Fruit fly (Drosophila melanogaster): ENCODE results near the gene CG13625.
A peak's percentile ranks its signal among the peaks of the same experiment; 100 is the strongest.

The CG13625 gene

DNA sequence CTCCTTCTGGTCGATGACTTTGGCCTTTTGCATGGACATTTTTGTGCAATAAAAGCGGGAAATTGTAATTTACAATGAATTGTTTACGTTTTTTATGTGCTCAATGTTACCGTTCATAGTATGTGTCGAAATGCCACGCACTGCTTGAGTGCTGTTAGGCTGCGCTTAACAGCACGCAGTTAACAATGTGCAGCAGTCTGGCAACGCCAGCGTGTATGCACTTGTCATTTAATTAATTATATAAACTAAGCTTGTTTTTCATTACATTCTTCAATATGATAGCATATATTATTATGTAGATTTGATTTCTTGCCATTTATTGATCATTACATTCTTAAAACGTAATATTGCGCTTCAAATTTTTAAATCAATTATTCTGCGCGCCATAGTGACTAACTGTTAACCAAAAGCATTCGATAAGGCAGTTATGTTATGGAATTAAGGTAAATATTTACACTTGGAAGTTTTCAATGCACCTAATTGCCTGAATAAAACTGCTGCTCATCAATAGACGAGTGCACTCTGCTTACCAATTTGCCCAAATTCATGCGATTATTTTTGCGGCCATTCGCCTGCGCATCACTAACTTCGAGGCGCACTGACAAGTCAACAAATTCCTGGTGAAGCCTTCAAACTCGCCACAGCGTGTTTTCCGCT lies at the start of gene CG13625, which contains the start of gene mld:
Gene CG13625, minus strand, starts transcription at position 119 of the 657 bp plus-strand sequence.
Gene mld, plus strand, starts transcription at position 612 of the 657 bp plus-strand sequence.
- TF ChIP-seq CG17801 (GFP tag; optimal IDR thresholded peaks at IDR 0.05; ENCODE audit: partially characterized antibody) = no peak

DNA sequence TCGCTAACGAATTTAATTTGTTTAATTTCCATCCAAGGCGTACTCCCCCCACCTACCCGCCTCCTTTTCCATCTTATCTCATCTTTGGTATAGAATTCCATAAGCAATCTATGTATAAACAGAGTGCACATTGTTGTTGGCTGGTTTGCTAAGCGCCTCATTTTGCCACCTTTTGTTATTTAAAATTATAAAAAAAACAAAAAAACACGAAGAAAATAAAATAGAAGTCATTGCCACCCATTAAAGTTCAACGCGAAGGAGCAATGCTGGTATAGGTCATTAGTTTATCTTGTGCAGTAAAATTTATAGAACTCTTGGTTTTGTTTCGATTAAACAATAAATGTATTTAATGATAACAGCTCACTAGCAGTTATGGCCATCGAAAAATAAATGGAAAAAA lies 49.4 kb upstream of the CG13625 start:
- no peak for TF ChIP-seq CG17801 (GFP tag; optimal IDR thresholded peaks at IDR 0.05; ENCODE audit: partially characterized antibody)

DNA sequence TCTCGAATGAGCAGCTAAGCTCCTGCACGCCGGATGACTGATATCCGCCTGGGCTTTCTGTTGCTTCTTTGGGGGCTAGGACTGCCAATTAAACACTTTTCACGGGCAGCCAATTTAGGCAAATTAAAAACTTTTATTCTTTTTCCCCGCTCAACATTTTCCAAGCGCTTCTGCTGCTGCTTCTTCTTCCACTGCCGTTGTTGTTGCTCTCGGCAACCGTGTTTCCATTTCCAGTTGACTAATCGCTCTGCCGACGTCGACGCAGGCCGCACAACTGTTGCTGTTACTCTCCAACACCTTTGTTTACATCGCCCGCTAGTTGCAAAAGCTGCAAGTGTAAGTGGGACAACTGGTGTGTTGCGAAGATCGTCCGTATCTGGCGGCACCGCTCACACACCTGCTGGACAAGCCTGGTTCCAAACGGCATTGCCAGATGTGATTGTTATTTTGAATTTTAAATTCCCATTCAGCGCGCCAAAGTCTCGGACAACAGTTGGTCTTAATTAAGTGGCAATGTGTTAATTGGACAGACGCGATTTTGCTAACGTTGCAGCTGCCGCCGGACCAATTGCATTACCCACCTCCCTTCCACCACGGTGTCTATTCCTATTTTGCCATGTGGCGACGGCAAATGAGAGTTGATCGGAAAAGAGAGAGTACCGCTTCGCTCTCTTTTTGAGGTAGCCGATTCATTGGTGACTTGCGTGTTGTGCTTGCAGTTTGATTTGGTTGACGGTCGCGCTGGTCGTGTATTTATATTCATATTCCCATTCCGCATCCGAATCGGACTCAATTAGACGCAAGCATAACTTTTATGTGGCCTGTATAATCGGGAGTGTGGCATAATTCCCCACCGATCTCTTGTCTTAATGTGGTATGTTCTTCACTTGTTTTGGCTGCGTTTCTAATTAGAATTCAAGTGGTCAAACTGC lies 45.2 kb upstream of the CG13625 start, which contains the start of gene Wsck:
Gene Wsck, minus strand, starts transcription at position 199 of the 932 bp plus-strand sequence.
- TF ChIP-seq CG17801 (GFP tag; optimal IDR thresholded peaks at IDR 0.05; ENCODE audit: partially characterized antibody) = peak; percentile 41

DNA sequence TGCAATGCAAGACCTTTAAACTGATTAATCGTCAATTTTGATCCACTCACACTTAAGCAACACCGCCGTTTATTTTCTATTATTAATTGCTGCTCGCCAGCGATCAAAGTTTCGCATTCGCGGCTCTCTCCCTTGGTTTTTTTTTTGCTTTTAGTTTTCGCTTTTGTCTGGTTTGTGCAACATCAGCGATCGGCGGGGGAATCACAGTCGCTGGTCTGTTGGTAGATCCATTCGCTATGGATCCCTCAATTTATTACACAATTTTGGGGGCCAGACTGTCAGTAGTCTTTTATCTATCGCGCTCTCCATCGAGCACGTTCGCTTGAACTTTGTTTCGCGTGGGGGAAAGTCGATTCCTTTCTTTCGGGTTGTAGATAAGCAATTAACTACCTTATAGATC lies 41.7 kb upstream of the CG13625 start:
- TF ChIP-seq CG17801 (GFP tag; optimal IDR thresholded peaks at IDR 0.05; ENCODE audit: partially characterized antibody) = no peak

DNA sequence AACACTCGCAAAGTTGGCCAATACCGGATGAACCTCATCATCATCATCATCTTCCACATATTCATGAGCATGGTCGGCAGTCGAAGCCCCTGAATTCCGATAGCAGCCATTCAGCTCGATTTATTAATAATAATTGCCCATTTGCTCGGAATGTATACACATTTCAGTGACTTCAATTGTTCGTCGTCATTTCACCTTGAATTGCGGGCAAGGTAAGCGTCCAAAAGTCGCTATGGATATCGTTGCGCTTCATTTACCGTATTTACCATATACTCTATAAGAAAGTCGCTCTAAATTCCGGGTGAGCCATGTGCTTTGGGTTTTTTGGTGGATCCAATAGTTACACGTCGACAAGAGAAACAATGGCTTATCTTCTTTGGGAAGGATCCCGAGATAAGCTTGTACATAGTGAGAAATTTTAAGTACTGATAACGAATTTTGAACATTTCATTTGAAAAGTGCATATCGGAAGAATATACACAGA lies 41.1 kb upstream of the CG13625 start:
- TF ChIP-seq CG17801 (GFP tag; optimal IDR thresholded peaks at IDR 0.05; ENCODE audit: partially characterized antibody) = no peak

DNA sequence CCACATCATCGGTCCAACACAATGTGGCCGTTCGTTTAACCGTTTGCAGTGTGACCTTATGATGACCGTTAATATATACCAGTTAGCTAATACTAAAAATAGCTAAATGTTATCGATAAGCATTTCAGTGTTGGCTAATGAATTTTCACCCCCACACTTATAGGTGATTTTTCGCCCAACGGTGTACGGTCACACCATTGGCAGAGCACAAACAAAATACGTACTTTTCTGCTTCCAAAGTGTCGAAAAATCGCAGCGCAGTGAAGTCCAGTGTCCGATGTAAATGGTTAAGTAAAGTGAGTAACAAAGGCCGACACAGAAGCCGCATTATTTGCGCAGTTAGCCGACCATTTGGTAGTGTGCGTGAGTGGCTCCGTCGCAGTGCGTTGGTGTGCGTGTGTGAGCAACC lies 40.6 kb upstream of the CG13625 start, which contains the start of the genes Syx18 and atl:
Gene Syx18, minus strand, starts transcription at position 46 of the 409 bp plus-strand sequence.
Gene atl, plus strand, starts transcription at position 155 of the 409 bp plus-strand sequence.
- peak; percentile 54 for TF ChIP-seq CG17801 (GFP tag; optimal IDR thresholded peaks at IDR 0.05; ENCODE audit: partially characterized antibody)

DNA sequence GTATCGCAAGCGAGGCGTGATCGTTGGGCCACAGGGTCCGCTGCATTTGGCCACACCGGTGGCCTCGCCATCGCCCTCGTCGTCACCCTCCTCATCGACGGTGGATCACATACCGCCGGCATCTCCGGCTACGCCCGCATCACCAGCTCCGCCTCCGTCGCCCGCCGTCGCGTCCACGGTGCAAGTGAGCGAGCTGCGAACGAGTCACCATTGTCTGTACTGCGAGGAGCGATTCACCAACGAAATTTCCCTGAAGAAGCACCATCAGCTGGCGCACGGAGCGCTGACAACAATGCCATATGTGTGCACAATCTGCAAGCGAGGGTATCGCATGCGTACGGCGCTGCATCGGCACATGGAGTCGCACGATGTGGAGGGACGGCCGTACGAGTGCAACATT lies 35.6 kb upstream of the CG13625 start:
- no peak for TF ChIP-seq CG17801 (GFP tag; optimal IDR thresholded peaks at IDR 0.05; ENCODE audit: partially characterized antibody)

DNA sequence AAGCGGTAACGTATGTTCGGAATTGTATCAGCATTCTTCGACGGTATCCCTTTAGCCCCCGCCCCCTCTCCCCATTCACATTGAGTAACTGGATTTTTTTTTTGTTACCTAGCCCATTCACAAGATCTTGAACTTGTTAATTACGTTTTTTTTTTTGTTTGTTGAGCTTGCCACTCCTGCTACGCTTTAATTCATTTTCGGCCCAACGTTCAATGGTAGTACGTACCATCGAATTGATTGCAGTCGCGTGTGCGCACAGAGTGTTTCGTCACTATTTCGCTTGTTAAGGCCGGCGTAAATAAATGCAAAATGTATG lies 29.7 kb upstream of the CG13625 start:
- no peak for TF ChIP-seq CG17801 (GFP tag; optimal IDR thresholded peaks at IDR 0.05; ENCODE audit: partially characterized antibody)

DNA sequence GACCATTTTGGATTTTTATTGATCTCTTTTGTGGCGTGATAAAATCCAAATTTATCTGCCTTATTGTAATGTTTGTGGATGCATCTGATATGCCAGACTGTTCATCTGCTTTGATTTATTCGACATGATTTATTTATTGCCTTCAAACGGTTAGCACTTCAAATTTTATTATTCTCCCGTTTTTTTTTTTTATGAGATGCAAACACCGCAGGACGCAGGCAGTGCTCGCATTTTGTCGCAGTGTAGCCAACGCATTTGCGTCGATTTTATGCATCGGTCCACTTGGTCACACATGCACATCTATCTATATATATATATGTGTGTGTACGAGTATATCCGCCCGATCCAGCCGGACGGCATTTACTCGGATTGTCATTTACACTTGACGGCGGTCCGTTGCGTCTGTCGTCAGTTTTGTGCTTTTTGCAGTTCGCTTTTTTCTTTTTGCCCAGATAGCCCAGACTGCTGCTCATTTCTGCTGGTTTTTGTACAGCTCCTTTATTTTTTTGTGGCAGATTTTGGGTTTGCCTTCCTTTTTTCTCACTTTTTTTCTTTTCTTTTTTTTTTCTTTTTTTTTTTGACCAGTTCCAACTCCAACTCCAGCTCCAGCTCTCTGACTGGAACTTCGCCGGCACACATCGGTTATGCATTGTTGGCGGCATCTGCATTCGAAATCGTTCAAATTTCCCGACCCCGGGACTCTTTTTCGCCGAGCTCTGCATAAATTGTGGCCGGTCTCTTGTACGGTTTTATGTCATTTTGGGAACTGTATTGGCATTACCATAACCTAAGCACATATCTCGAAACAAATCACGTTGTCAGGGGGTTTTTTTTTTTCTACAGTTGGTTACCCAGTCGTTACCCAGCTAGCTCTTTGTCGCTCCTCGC lies 29.1 kb upstream of the CG13625 start:
- TF ChIP-seq CG17801 (GFP tag; optimal IDR thresholded peaks at IDR 0.05; ENCODE audit: partially characterized antibody) = no peak

DNA sequence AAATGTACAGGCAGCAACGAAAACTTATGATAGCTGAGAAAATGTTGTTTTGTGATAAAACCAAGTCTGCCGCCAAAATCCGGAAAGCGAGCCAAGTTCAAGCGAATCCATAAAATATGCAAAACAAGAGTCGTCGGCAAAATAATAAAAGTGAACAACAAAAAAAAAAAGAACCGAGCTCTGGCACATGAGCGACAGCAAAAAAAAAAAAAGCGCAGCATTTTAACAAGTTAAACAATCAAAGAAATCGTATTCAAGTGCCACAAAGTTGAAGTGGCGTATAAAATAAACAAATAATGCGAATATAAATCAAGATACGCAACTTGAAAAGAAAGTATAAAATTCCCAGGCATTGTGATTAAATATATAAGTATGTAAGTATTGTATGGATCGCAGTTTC lies 23.4 kb upstream of the CG13625 start:
- TF ChIP-seq CG17801 (GFP tag; optimal IDR thresholded peaks at IDR 0.05; ENCODE audit: partially characterized antibody) = peak; percentile 58

DNA sequence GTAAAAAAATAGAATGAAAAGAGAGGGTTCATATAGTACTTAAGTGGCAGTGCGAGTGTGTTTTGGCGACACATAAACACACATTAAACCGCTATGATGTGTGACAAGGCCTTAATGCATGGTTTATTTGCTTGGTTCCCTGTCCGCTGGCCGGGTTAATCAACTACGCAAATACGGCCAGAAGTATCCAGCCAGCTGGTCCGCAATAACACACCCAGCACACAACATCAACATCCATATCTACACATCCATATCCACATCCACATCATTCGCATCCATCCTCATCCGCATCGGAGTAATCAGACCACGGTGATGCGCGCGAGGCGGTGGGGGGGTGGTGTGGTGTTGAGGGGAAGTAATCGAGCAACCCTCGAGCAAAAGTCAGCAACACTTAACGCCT lies 21.9 kb upstream of the CG13625 start:
- no peak for TF ChIP-seq CG17801 (GFP tag; optimal IDR thresholded peaks at IDR 0.05; ENCODE audit: partially characterized antibody)

DNA sequence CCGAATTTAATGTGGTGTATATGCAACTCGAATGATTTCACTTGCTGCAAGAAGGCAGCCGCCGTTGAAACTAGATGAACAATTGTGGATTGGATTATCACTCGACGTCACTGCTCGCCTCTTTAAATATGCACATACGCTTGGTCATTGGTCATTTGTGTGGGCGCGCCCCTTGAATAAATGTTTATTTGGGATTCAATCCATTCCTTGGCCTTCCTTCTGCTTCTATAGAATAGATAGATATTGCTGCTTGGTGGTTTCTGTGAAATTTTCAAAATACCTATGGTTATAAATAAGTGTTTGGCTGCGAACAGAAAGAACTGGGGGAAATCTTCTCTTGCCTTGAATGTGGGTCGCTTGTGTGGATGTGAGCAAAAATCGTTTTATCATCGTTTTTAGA lies 19.2 kb upstream of the CG13625 start:
- TF ChIP-seq CG17801 (GFP tag; optimal IDR thresholded peaks at IDR 0.05; ENCODE audit: partially characterized antibody) = no peak

DNA sequence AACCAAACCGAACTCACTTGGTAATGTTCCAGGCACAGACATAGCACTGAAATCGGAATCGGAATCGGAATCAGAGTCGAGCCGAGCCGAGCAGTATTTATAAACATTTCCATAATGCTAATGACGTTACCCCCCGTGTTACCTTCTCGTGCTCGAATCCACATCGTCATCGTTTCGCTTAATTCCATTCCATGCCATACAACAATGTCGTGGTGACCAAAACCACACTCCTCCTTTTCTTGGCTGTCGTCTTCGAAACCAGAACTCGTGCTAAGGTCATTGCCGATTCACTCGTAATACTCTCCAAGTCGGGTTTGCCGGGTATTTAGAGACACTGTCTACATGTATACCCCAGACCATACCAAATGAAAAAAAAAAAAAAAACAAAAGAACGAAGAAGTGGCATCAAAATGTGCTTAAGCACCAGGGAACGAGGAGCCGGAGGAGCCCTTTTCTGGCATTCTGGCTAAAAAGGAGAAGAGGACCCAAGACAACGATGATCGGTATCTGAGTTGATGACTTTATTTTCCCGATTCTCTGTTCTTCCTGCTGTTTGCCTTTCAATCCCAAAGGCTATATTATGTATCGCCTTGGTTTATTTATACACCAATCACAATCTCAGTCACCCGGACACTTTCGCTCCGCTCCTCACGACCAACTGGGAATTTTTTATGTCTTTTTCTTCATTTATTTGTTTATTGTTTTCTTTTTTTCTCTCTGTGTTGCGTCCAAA lies 18.6 kb upstream of the CG13625 start:
- no peak for TF ChIP-seq CG17801 (GFP tag; optimal IDR thresholded peaks at IDR 0.05; ENCODE audit: partially characterized antibody)

DNA sequence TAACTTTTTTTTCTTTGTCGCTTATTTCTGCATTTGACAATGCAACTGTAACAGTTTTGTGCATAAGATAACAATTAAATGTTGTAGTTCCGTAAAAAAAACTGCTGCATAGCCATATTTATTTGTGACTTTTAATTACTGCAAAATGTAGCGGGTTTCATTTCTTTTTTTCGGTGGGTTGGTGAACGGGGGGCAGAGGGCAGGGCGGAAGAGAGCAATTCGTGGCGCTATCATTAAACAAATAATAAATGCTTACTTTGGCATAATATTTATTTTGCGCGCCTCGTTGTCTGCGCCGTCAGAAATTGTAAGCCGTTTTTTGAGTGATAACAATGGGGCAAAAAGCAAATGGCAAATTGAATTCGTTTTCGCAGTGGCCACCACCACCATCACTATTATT lies 16.1 kb upstream of the CG13625 start:
- peak; percentile 33 for TF ChIP-seq CG17801 (GFP tag; optimal IDR thresholded peaks at IDR 0.05; ENCODE audit: partially characterized antibody)

Measured in ovary, adult (tissue).